Worm (Caenorhabditis elegans) whole organism, young adult: ENCODE data around the gene clec-165.
A peak's percentile ranks its signal among the peaks of the same experiment; 100 is the strongest.

Experiments
- B0261.1 ChIP-seq: sonication (generic microtip); optimal IDR thresholded peaks from 2 replicates; lab custom pipeline; 2016; ENCODE audit warnings: mild to moderate bottlenecking, missing genetic modification characterization, moderate library complexity, missing compliant biosample characterization
- C17E4.6 ChIP-seq: fragments of 200-800 bp; sonication (Bioruptor generic); IDR thresholded peaks from 2 replicates; pipeline ENCODE4 v1.3.6; 2022; ENCODE audit warnings: missing genetic modification reagents, missing genetic modification characterization, missing compliant biosample characterization
- F37B4.10 ChIP-seq: fragments of 200-800 bp; sonication (Bioruptor generic); IDR thresholded peaks from 2 replicates; pipeline ENCODE4 v1.3.6; 2022; ENCODE audit warnings: missing genetic modification characterization, missing compliant biosample characterization
- F39B2.1 ChIP-seq: fragments of 200-800 bp; sonication (Bioruptor generic); IDR thresholded peaks from 2 replicates; pipeline ENCODE4 v1.3.6; 2022; ENCODE audit warnings: missing genetic modification reagents, missing genetic modification characterization, missing compliant biosample characterization
- F55B11.4 ChIP-seq: sonication (generic microtip); optimal IDR thresholded peaks from 2 replicates; lab custom pipeline; 2016; ENCODE audit warnings: missing compliant biosample characterization, missing genetic modification characterization, borderline replicate concordance; ENCODE audit not compliant: insufficient read depth
- F57A8.1 ChIP-seq: fragments of 200-800 bp; sonication (Bioruptor generic); optimal IDR thresholded peaks from 2 replicates; lab custom pipeline; 2018; ENCODE audit warnings: mild to moderate bottlenecking, missing genetic modification characterization, moderate library complexity, missing compliant biosample characterization
- K11D2.4 ChIP-seq: fragments of 200-800 bp; sonication (Bioruptor generic); IDR thresholded peaks from 2 replicates; pipeline ENCODE4 v1.3.6; 2022; ENCODE audit warnings: missing genetic modification reagents, missing genetic modification characterization, missing compliant biosample characterization
- K12H6.12 ChIP-seq: fragments of 200-800 bp; sonication (Bioruptor generic); optimal IDR thresholded peaks from 2 replicates; lab custom pipeline; 2018; ENCODE audit warnings: mild to moderate bottlenecking, missing genetic modification characterization, missing compliant biosample characterization
- Y56A3A.18 ChIP-seq: fragments of 200-800 bp; sonication (Bioruptor generic); IDR thresholded peaks from 2 replicates; pipeline ENCODE4 v1.3.6; 2022; ENCODE audit warnings: missing genetic modification reagents, missing genetic modification characterization, missing compliant biosample characterization
- aptf-2 ChIP-seq: fragments of 200-800 bp; sonication (Bioruptor generic); conservative IDR thresholded peaks from 2 replicates; pipeline ENCODE4 v1.3.6; 2022; ENCODE audit warnings: missing genetic modification reagents, missing genetic modification characterization, missing compliant biosample characterization
- attf-3 ChIP-seq: fragments of 200-800 bp; sonication (Bioruptor generic); conservative IDR thresholded peaks from 2 replicates; pipeline ENCODE4 v1.3.6; 2022; ENCODE audit warnings: missing genetic modification reagents, missing genetic modification characterization, missing compliant biosample characterization
- attf-5 ChIP-seq: fragments of 200-800 bp; sonication (Bioruptor generic); optimal IDR thresholded peaks from 2 replicates; lab custom pipeline; 2018; ENCODE audit warnings: mild to moderate bottlenecking, missing genetic modification characterization, missing compliant biosample characterization
- attf-6 ChIP-seq: fragments of 200-800 bp; sonication (Bioruptor generic); IDR thresholded peaks from 2 replicates; pipeline ENCODE4 v1.3.6; 2022; ENCODE audit warnings: missing genetic modification reagents, missing genetic modification characterization, missing compliant biosample characterization
- bed-2 ChIP-seq: fragments of 200-800 bp; sonication (Bioruptor generic); IDR thresholded peaks from 2 replicates; pipeline ENCODE4 v1.3.6; 2022; ENCODE audit warnings: missing genetic modification reagents, missing genetic modification characterization, missing compliant biosample characterization
- ceh-100 ChIP-seq: fragments of 200-800 bp; sonication (Bioruptor generic); IDR thresholded peaks from 2 replicates; pipeline ENCODE4 v1.3.6; 2022; ENCODE audit warnings: missing genetic modification reagents, missing genetic modification characterization, missing compliant biosample characterization
- ceh-58 ChIP-seq: fragments of 200-800 bp; sonication (Bioruptor generic); IDR thresholded peaks from 2 replicates; pipeline ENCODE4 v1.3.6; 2022; ENCODE audit warnings: missing genetic modification characterization, missing compliant biosample characterization
- egl-44 ChIP-seq: fragments of 200-800 bp; sonication (Bioruptor generic); IDR thresholded peaks from 2 replicates; pipeline ENCODE4 v1.3.6; 2022; ENCODE audit warnings: missing genetic modification reagents, missing genetic modification characterization, missing compliant biosample characterization
- ekl-4 ChIP-seq: fragments of 200-800 bp; sonication (Bioruptor generic); IDR thresholded peaks from 2 replicates; pipeline ENCODE4 v1.3.6; 2022; ENCODE audit warnings: missing genetic modification reagents, missing genetic modification characterization, missing compliant biosample characterization
- fkh-3 ChIP-seq: sonication (generic microtip); optimal IDR thresholded peaks from 2 replicates; lab custom pipeline; 2016; ENCODE audit warnings: mild to moderate bottlenecking, missing genetic modification characterization, missing compliant biosample characterization
- hlh-12 ChIP-seq: sonication (generic microtip); optimal IDR thresholded peaks from 2 replicates; lab custom pipeline; 2016; ENCODE audit warnings: missing genetic modification characterization, missing compliant biosample characterization
- hlh-26 ChIP-seq: fragments of 200-800 bp; sonication (Bioruptor generic); conservative IDR thresholded peaks from 2 replicates; pipeline ENCODE4 v1.3.6; 2022; ENCODE audit warnings: missing genetic modification reagents, missing genetic modification characterization, missing compliant biosample characterization
- hmg-1.2 ChIP-seq: fragments of 200-800 bp; sonication (Bioruptor generic); IDR thresholded peaks from 2 replicates; pipeline ENCODE4 v1.3.6; 2022; ENCODE audit warnings: missing genetic modification reagents, missing genetic modification characterization, missing compliant biosample characterization
- hmg-20 ChIP-seq: fragments of 200-800 bp; sonication (Bioruptor generic); IDR thresholded peaks from 2 replicates; pipeline ENCODE4 v1.3.6; 2022; ENCODE audit warnings: missing genetic modification reagents, missing genetic modification characterization, missing compliant biosample characterization
- hrde-1 ChIP-seq: sonication (generic microtip); optimal IDR thresholded peaks from 2 replicates; lab custom pipeline; 2016; ENCODE audit warnings: missing genetic modification characterization, mild to moderate bottlenecking, missing compliant biosample characterization, moderate library complexity, missing genotype, missing genetic modification reagents, borderline replicate concordance
- lin-26 ChIP-seq: fragments of 200-800 bp; sonication (Bioruptor generic); IDR thresholded peaks from 2 replicates; pipeline ENCODE4 v1.3.6; 2022; ENCODE audit warnings: missing genetic modification reagents, missing genetic modification characterization, missing compliant biosample characterization
- madf-10 ChIP-seq: sonication (generic microtip); optimal IDR thresholded peaks from 2 replicates; lab custom pipeline; 2016; ENCODE audit warnings: mild to moderate bottlenecking, missing genetic modification characterization, missing compliant biosample characterization
- madf-8 ChIP-seq: fragments of 200-800 bp; sonication (Bioruptor generic); conservative IDR thresholded peaks from 2 replicates; pipeline ENCODE4 v1.3.6; 2022; ENCODE audit warnings: missing genetic modification reagents, missing genetic modification characterization, missing compliant biosample characterization
- nhr-179 ChIP-seq: sonication (generic microtip); optimal IDR thresholded peaks from 2 replicates; lab custom pipeline; 2016; ENCODE audit warnings: mild to moderate bottlenecking, missing genetic modification characterization, missing compliant biosample characterization
- nhr-80 ChIP-seq: sonication (generic microtip); optimal IDR thresholded peaks from 2 replicates; lab custom pipeline; 2016; ENCODE audit warnings: missing genetic modification characterization, missing compliant biosample characterization
- pbrm-1 ChIP-seq: fragments of 200-800 bp; sonication (Bioruptor generic); IDR thresholded peaks from 2 replicates; pipeline ENCODE4 v1.3.6; 2022; ENCODE audit warnings: missing genetic modification reagents, missing genetic modification characterization, missing compliant biosample characterization
- rcor-1 ChIP-seq: fragments of 200-800 bp; sonication (Bioruptor generic); IDR thresholded peaks from 2 replicates; pipeline ENCODE4 v1.3.6; 2022; ENCODE audit warnings: missing genetic modification reagents, missing genetic modification characterization, missing compliant biosample characterization
- rec-8 ChIP-seq, 2 experiments: sonication (generic microtip); optimal IDR thresholded peaks; 2 replicates each; lab custom pipeline; 2016; ENCODE audit warnings: mild to moderate bottlenecking in 2 of 2, missing genetic modification characterization in 2 of 2, missing genetic modification reagents in 2 of 2, missing genotype in 2 of 2, missing biosample characterization in 1 of 2, missing compliant biosample characterization in 1 of 2, moderate library complexity in 1 of 2
- sdz-38 ChIP-seq: sonication (generic microtip); optimal IDR thresholded peaks from 2 replicates; lab custom pipeline; 2016; ENCODE audit warnings: missing genotype, missing genetic modification characterization, missing compliant biosample characterization
- snpc-1.3 ChIP-seq: sonication (generic microtip); optimal IDR thresholded peaks from 2 replicates; lab custom pipeline; 2017; ENCODE audit warnings: missing genetic modification characterization, mild to moderate bottlenecking, missing compliant biosample characterization, antibody characterized with exemption, moderate library complexity, missing genotype, missing genetic modification reagents; ENCODE audit not compliant: insufficient read depth
- snpc-3.4 ChIP-seq: sonication (generic microtip); optimal IDR thresholded peaks from 2 replicates; lab custom pipeline; 2017; ENCODE audit warnings: missing genetic modification characterization, mild to moderate bottlenecking, missing compliant biosample characterization, antibody characterized with exemption, moderate library complexity, missing genotype, missing genetic modification reagents
- zim-3 ChIP-seq: sonication (generic microtip); optimal IDR thresholded peaks from 2 replicates; lab custom pipeline; 2017; ENCODE audit warnings: mild to moderate bottlenecking, missing genetic modification characterization, moderate library complexity, missing compliant biosample characterization
- ztf-6 ChIP-seq: fragments of 200-800 bp; sonication (Bioruptor generic); IDR thresholded peaks from 2 replicates; pipeline ENCODE4 v1.3.6; 2022; ENCODE audit warnings: missing genetic modification reagents, missing genetic modification characterization, missing compliant biosample characterization

clec-165 gene

DNA sequence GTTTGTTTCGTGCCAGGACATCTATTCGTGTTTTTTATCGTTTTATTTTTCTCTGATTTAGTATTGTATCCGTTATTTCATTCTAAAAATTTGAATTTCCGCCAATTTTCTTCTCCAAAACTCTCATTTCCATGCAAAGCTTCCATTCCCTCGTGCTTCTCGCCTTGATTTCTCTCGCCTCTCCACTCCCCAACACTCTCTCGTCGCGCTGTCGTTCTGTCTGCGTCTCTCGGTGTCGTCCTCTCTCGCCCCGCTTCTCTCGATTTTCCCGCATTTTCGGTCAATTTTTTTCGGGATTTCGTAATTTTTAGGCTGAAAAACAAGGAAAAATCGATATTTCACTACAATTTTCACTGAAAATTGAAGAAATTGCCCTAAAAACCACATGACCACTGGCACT is 27.9 kb upstream of the clec-165 start, which contains the start of gene C09E9.1 (continued):
- TF ChIP-seq rec-8 (tag; optimal IDR thresholded peaks at IDR 0.05; lab: Kevin White, UChicago), result no peak
- no peak for TF ChIP-seq nhr-179 (tag; lab: Kevin White, UChicago)
- no peak for TF ChIP-seq lin-26 (GFP tag; lab: Robert Waterston, UW)
- no peak for TF ChIP-seq ceh-58
- no peak for TF ChIP-seq aptf-2 (GFP tag; lab: Robert Waterston, UW)
- no peak for TF ChIP-seq Y56A3A.18 (GFP tag; lab: Robert Waterston, UW)
- 0 out of 2 replicates have a peak, but pooled peaks have one; percentile 10 for TF ChIP-seq ceh-100 (GFP tag; lab: Robert Waterston, UW)
- TF ChIP-seq ztf-6, result no peak
- no peak for TF ChIP-seq F55B11.4 (tag; lab: Kevin White, UChicago)
- TF ChIP-seq hmg-1.2 (GFP tag; lab: Robert Waterston, UW), result peak; percentile 99
- TF ChIP-seq ekl-4 (GFP tag; lab: Robert Waterston, UW), result peak; percentile 61
- TF ChIP-seq egl-44, result no peak
- TF ChIP-seq fkh-3 (tag; lab: Kevin White, UChicago), result no peak
- no peak for TF ChIP-seq hmg-20 (GFP tag; lab: Robert Waterston, UW)
- peak; percentile 4 for TF ChIP-seq K12H6.12 (tag; lab: Kevin White, UChicago)
- no peak for TF ChIP-seq rcor-1 (GFP tag; lab: Robert Waterston, UW)
- no peak for TF ChIP-seq hrde-1 (tag; lab: Kevin White, UChicago)
- TF ChIP-seq snpc-1.3 (tag; lab: Kevin White, UChicago), result no peak
- peak; percentile 87 for TF ChIP-seq attf-5 (GFP tag; lab: Kevin White, UChicago)
- TF ChIP-seq attf-6 (GFP tag; lab: Robert Waterston, UW), result no peak
- no peak for TF ChIP-seq sdz-38
- no peak for TF ChIP-seq F39B2.1
- no peak for TF ChIP-seq madf-10 (tag; lab: Kevin White, UChicago)
- TF ChIP-seq F37B4.10 (GFP tag; lab: Robert Waterston, UW), result no peak
- TF ChIP-seq attf-3 (GFP tag; lab: Robert Waterston, UW), result peak; percentile 53
- no peak for TF ChIP-seq bed-2
- TF ChIP-seq pbrm-1 (GFP tag; lab: Robert Waterston, UW), result peak; percentile 53; the same call in 1 of the 2 replicates
- no peak for TF ChIP-seq K11D2.4

ce11 chrIV:1266724-1267123 is 20.0 kb upstream of the clec-165 start, which contains the start of gene clec-170:
clec-170 (plus strand) TSS chrIV:1266866.
- TF ChIP-seq hmg-20 (GFP tag; lab: Robert Waterston, UW), result no peak
- TF ChIP-seq ekl-4 (GFP tag; lab: Robert Waterston, UW), result no peak
- no peak for TF ChIP-seq F57A8.1

ce11 chrIV:1266138-1266537 is 19.5 kb upstream of the clec-165 start:
- TF ChIP-seq B0261.1, result no peak
- TF ChIP-seq nhr-80 (tag; lab: Kevin White, UChicago), result peak; percentile 82
- TF ChIP-seq C17E4.6 (GFP tag; lab: Robert Waterston, UW), result no peak
- TF ChIP-seq hlh-26, result no peak
- no peak for TF ChIP-seq F57A8.1
- no peak for TF ChIP-seq sdz-38
- no peak for TF ChIP-seq hlh-12 (tag; lab: Kevin White, UChicago)

ce11 chrIV:1264928-1265327 is 18.2 kb upstream of the clec-165 start, which contains the start of gene F38A1.13:
F38A1.13 (plus strand) TSS chrIV:1265228.
- TF ChIP-seq snpc-3.4 (no peak), madf-8 (no peak), zim-3 (tag; lab: Kevin White, UChicago) (no peak)
